Worm (Caenorhabditis elegans) whole organism, L4/young adult: ENCODE data around the gene srw-62.

ENCODE experiments used
- W03F9.2 ChIP-seq: fragments of 150-350 bp; optimal IDR thresholded peaks from 2 replicates; lab custom pipeline; 2014; ENCODE audit warnings: missing biosample characterization, missing genetic modification characterization
- dao-5 ChIP-seq: sonication (generic microtip); optimal IDR thresholded peaks from 2 replicates; lab custom pipeline; 2016; ENCODE audit warnings: missing genotype, missing genetic modification characterization, moderate library complexity, missing compliant biosample characterization
- him-1 ChIP-seq: sonication (generic microtip); optimal IDR thresholded peaks from 2 replicates; lab custom pipeline; 2016; ENCODE audit warnings: missing genotype, missing genetic modification reagents, missing genetic modification characterization, missing compliant biosample characterization

DNA sequence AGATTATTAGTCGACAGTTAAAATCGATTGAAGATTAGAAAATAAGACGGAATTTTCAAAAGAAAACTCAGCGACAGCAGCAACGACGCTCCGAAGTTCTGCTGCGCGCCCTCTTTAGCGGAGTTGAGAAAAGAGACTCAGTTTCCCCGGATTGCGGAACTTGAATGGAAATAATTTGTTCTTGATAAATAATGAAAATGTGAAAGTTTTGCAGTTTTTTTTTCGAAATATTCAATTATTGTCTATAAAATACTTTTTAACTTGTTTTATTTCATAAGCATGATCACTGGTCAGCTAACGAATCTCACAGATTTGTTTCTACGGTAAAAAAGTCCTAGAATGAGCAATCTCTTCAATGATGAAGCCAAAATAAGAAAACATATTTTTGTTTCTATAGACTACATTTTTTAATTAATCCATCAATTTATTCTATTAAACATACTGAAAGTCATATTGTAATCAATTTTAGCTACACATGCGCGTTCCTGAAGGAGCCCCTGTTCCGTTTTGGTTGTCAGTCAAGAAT, 32.3 kb downstream of the srw-62 start, which contains the start of the genes cec-3 and T09A5.15:
- no peak for TF ChIP-seq him-1 (tag; lab: Kevin White, UChicago)
- TF ChIP-seq W03F9.2 (tag; lab: Kevin White, UChicago), result peak; percentile 4
- TF ChIP-seq dao-5, result no peak
